Worm (Caenorhabditis elegans) whole organism, L4 larva: ENCODE results near the gene F33G12.3.

ENCODE experiments used
- F10B5.3 ChIP-seq: sonication (generic microtip); optimal IDR thresholded peaks from 2 replicates; lab custom pipeline; 2016; ENCODE audit warnings: mild to moderate bottlenecking, missing genetic modification characterization, missing compliant biosample characterization
- F49E8.2 ChIP-seq: sonication (generic microtip); optimal IDR thresholded peaks from 2 replicates; lab custom pipeline; 2016; ENCODE audit warnings: missing compliant biosample characterization, mild to moderate bottlenecking, missing genetic modification characterization, borderline replicate concordance
- T20F7.1 ChIP-seq: fragments of 200-800 bp; sonication (Bioruptor generic); optimal IDR thresholded peaks from 2 replicates; lab custom pipeline; 2018; ENCODE audit warnings: mild to moderate bottlenecking, missing genetic modification characterization, missing compliant biosample characterization
- Y105C5A.15 ChIP-seq: fragments of 200-800 bp; sonication (Bioruptor generic); IDR thresholded peaks from 2 replicates; pipeline ENCODE4 v1.3.6; 2022; ENCODE audit warnings: missing genetic modification characterization, missing compliant biosample characterization
- Y48G9A.11 ChIP-seq: fragments of 200-800 bp; sonication (Bioruptor generic); IDR thresholded peaks from 2 replicates; pipeline ENCODE4 v1.3.6; 2022; ENCODE audit warnings: missing genetic modification reagents, missing genetic modification characterization, missing compliant biosample characterization
- Y5F2A.4 ChIP-seq: fragments of 200-800 bp; sonication (Bioruptor generic); optimal IDR thresholded peaks from 2 replicates; lab custom pipeline; 2018; ENCODE audit warnings: mild to moderate bottlenecking, missing genetic modification characterization, missing compliant biosample characterization
- Y75B8A.6 ChIP-seq: fragments of 200-800 bp; sonication (Bioruptor generic); IDR thresholded peaks from 2 replicates; pipeline ENCODE4 v1.3.6; 2022; ENCODE audit warnings: missing genetic modification reagents, missing genetic modification characterization, missing compliant biosample characterization
- attf-4 ChIP-seq: sonication (generic microtip); optimal IDR thresholded peaks from 3 replicates; lab custom pipeline; 2017; ENCODE audit warnings: missing biosample characterization, missing genetic modification characterization
- ceh-44 ChIP-seq: fragments of 200-800 bp; sonication (Bioruptor generic); IDR thresholded peaks from 2 replicates; pipeline ENCODE4 v1.3.6; 2022; ENCODE audit warnings: missing genetic modification reagents, missing genetic modification characterization, missing compliant biosample characterization
- daf-16 ChIP-seq, 3 experiments: sonication (generic microtip); optimal IDR thresholded peaks; 2 replicates each; lab custom pipeline; 2016 to 2017; ENCODE audit warnings: missing genetic modification characterization in 3 of 3, missing genetic modification reagents in 3 of 3, mild to moderate bottlenecking in 2 of 3, missing compliant biosample characterization in 2 of 3, missing biosample characterization in 1 of 3, moderate library complexity in 1 of 3
- daf-8 ChIP-seq: fragments of 200-800 bp; sonication (Bioruptor generic); IDR thresholded peaks from 2 replicates; pipeline ENCODE4 v1.3.6; 2022; ENCODE audit warnings: missing genetic modification characterization, missing compliant biosample characterization
- dmd-6 ChIP-seq: fragments of 200-800 bp; sonication (Bioruptor generic); IDR thresholded peaks from 2 replicates; pipeline ENCODE4 v1.3.6; 2022; ENCODE audit warnings: missing genetic modification reagents, missing genetic modification characterization, missing compliant biosample characterization
- dmd-8 ChIP-seq: fragments of 200-800 bp; sonication (Bioruptor generic); IDR thresholded peaks from 2 replicates; pipeline ENCODE4 v1.3.6; 2022; ENCODE audit warnings: missing genetic modification characterization, missing compliant biosample characterization
- dmd-9 ChIP-seq: fragments of 200-800 bp; sonication (Bioruptor generic); IDR thresholded peaks from 2 replicates; pipeline ENCODE4 v1.3.6; 2022; ENCODE audit warnings: missing genetic modification reagents, missing genetic modification characterization, missing compliant biosample characterization
- dve-1 ChIP-seq: sonication (generic microtip); optimal IDR thresholded peaks from 2 replicates; lab custom pipeline; 2017; ENCODE audit warnings: antibody characterized with exemption, mild to moderate bottlenecking, missing genetic modification characterization, missing compliant biosample characterization; ENCODE audit not compliant: insufficient read depth
- hlh-11 ChIP-seq: fragments of 200-800 bp; sonication (Bioruptor generic); optimal IDR thresholded peaks from 2 replicates; lab custom pipeline; 2018; ENCODE audit warnings: mild to moderate bottlenecking, missing genetic modification characterization, missing compliant biosample characterization
- jun-1 ChIP-seq: fragments of 150-350 bp; optimal IDR thresholded peaks from 2 replicates; lab custom pipeline; 2014; ENCODE audit warnings: missing biosample characterization, missing genetic modification reagents, missing genetic modification characterization
- lin-1 ChIP-seq: fragments of 200-800 bp; sonication (Bioruptor generic); IDR thresholded peaks from 2 replicates; pipeline ENCODE4 v1.3.6; 2022; ENCODE audit warnings: missing genetic modification reagents, missing genetic modification characterization, missing compliant biosample characterization
- lin-29 ChIP-seq: fragments of 200-800 bp; sonication (Bioruptor generic); IDR thresholded peaks from 2 replicates; pipeline ENCODE4 v1.3.6; 2022; ENCODE audit warnings: missing genetic modification reagents, missing genetic modification characterization, missing compliant biosample characterization
- lin-38 ChIP-seq: fragments of 200-800 bp; sonication (Bioruptor generic); IDR thresholded peaks from 2 replicates; pipeline ENCODE4 v1.3.6; 2022; ENCODE audit warnings: missing genetic modification reagents, missing genetic modification characterization, missing compliant biosample characterization
- lir-3 ChIP-seq: sonication (generic microtip); optimal IDR thresholded peaks from 2 replicates; lab custom pipeline; 2016; ENCODE audit warnings: mild to moderate bottlenecking, missing genetic modification characterization, missing compliant biosample characterization
- mdt-29 ChIP-seq: fragments of 200-800 bp; sonication (Bioruptor generic); IDR thresholded peaks from 2 replicates; pipeline ENCODE4 v1.3.6; 2022; ENCODE audit warnings: missing genetic modification reagents, missing genetic modification characterization, missing compliant biosample characterization
- nhr-25 ChIP-seq: sonication (generic microtip); optimal IDR thresholded peaks from 2 replicates; lab custom pipeline; 2017; ENCODE audit warnings: missing genetic modification characterization, mild to moderate bottlenecking, missing compliant biosample characterization, antibody characterized with exemption, moderate library complexity, borderline replicate concordance; ENCODE audit not compliant: insufficient read depth
- nhr-28 ChIP-seq: fragments of 150-350 bp; optimal IDR thresholded peaks from 2 replicates; lab custom pipeline; 2014; ENCODE audit warnings: missing biosample characterization, missing genetic modification characterization
- nhr-41 ChIP-seq: fragments of 200-800 bp; sonication (Bioruptor generic); IDR thresholded peaks from 2 replicates; pipeline ENCODE4 v1.3.6; 2022; ENCODE audit warnings: missing genetic modification reagents, missing genetic modification characterization, missing compliant biosample characterization
- nhr-48 ChIP-seq: sonication (generic microtip); optimal IDR thresholded peaks from 2 replicates; lab custom pipeline; 2016; ENCODE audit warnings: mild to moderate bottlenecking, missing genetic modification characterization, missing compliant biosample characterization
- php-3 ChIP-seq: fragments of 200-800 bp; sonication (Bioruptor generic); IDR thresholded peaks from 2 replicates; pipeline ENCODE4 v1.3.6; 2022; ENCODE audit warnings: missing genetic modification reagents, missing genetic modification characterization, missing compliant biosample characterization
- pqm-1 ChIP-seq: sonication (generic microtip); optimal IDR thresholded peaks from 2 replicates; lab custom pipeline; 2017; ENCODE audit warnings: missing biosample characterization, missing genetic modification characterization
- snpc-4 ChIP-seq: fragments of 150-350 bp; optimal IDR thresholded peaks from 2 replicates; lab custom pipeline; 2014; ENCODE audit warnings: missing biosample characterization, missing genetic modification characterization
- unc-62 ChIP-seq, 3 experiments: fragments of 150-350 bp in 1 of 3; sonication (generic microtip); optimal IDR thresholded peaks in 2 of 3; peaks in 1 of 3; 1 replicate in 1 of 3; 2 replicates in 2 of 3; lab custom pipeline; 2014 to 2017; ENCODE audit warnings: missing biosample characterization in 3 of 3, missing genetic modification characterization in 3 of 3, missing genetic modification reagents in 3 of 3, missing genotype in 1 of 3
- vab-7 ChIP-seq: fragments of 200-800 bp; sonication (Bioruptor generic); IDR thresholded peaks from 2 replicates; pipeline ENCODE4 v1.3.6; 2022; ENCODE audit warnings: missing genetic modification reagents, missing genetic modification characterization, missing compliant biosample characterization
- zfp-2 ChIP-seq: sonication (generic microtip); optimal IDR thresholded peaks from 2 replicates; lab custom pipeline; 2016; ENCODE audit warnings: mild to moderate bottlenecking, missing genetic modification characterization, missing compliant biosample characterization
- zip-2 ChIP-seq: fragments of 150-350 bp; optimal IDR thresholded peaks from 2 replicates; lab custom pipeline; 2014; ENCODE audit warnings: missing biosample characterization, missing genetic modification characterization
- ztf-11 ChIP-seq: fragments of 150-350 bp; optimal IDR thresholded peaks from 2 replicates; lab custom pipeline; 2014; ENCODE audit warnings: missing biosample characterization, missing genetic modification characterization

F33G12.3 gene

ce11 chrII:5032669-5033068 lies 1.2 kb downstream of the F33G12.3 start (continued):
- no peak for TF ChIP-seq mdt-29
- TF ChIP-seq lin-29 (GFP tag; lab: Robert Waterston, UW) = no peak
- TF ChIP-seq F49E8.2 (tag; lab: Kevin White, UChicago) = peak; percentile 69
- TF ChIP-seq lin-1 (GFP tag; lab: Robert Waterston, UW) = peak; percentile 70; the same call in 1 of the 2 replicates
- TF ChIP-seq Y75B8A.6 (GFP tag; lab: Robert Waterston, UW) = peak; percentile 81; the same call in 1 of the 2 replicates
- TF ChIP-seq attf-4 (tag; lab: Kevin White, UChicago) = no peak
- peak; percentile 45 for TF ChIP-seq nhr-48 (tag; lab: Kevin White, UChicago)
- peak; percentile 16 for TF ChIP-seq T20F7.1 (GFP tag; lab: Kevin White, UChicago)
- peak; percentile 86; the same call in 1 of the 2 replicates for TF ChIP-seq Y105C5A.15 (GFP tag; lab: Robert Waterston, UW)
- TF ChIP-seq dmd-9 (GFP tag; lab: Robert Waterston, UW) = peak; percentile 78
- peak; percentile 76 for TF ChIP-seq Y48G9A.11 (GFP tag; lab: Robert Waterston, UW)
- peak; percentile 19 for TF ChIP-seq zfp-2 (tag; lab: Kevin White, UChicago)
- peak; percentile 83 for TF ChIP-seq dmd-8 (GFP tag; lab: Robert Waterston, UW)
- TF ChIP-seq php-3 (GFP tag; lab: Robert Waterston, UW) = 0 out of 2 replicates have a peak, but pooled peaks have one; percentile 44
- TF ChIP-seq nhr-25 (tag; lab: Kevin White, UChicago) = peak; percentile 70
- TF ChIP-seq lin-38 = peak; percentile 84
- TF ChIP-seq F10B5.3 (tag; lab: Kevin White, UChicago) = peak; percentile 25
- no peak for TF ChIP-seq snpc-4
- TF ChIP-seq ztf-11 (tag; lab: Kevin White, UChicago) = no peak

ce11 chrII:5031612-5032011 lies 2.2 kb downstream of the F33G12.3 start, which contains the start of gene wdr-83:
TSS of gene wdr-83 (minus strand) at chrII:5031712.
- no peak for TF ChIP-seq daf-8 (GFP tag; lab: Robert Waterston, UW)
- TF ChIP-seq ceh-44 (GFP tag; lab: Robert Waterston, UW) = no peak
- no peak for TF ChIP-seq zip-2
- TF ChIP-seq Y5F2A.4 = no peak
- TF ChIP-seq vab-7 (GFP tag; lab: Robert Waterston, UW) = no peak
- TF ChIP-seq jun-1 (tag; lab: Kevin White, UChicago) = no peak
- TF ChIP-seq nhr-48 (tag; lab: Kevin White, UChicago) = no peak

- TF ChIP-seq attf-4 (tag; lab: Kevin White, UChicago) (no peak), unc-62 (GFP tag; optimal IDR thresholded peaks at IDR 0.05 in 1 of 2; lab: Kevin White, UChicago) (peak in 1 of 2 experiments; percentile 99), unc-62 (tag; optimal IDR thresholded peaks at IDR 0.05; lab: Kevin White, UChicago) (no peak)
Observed at ce11 chrII:5027952-5028351, 5.9 kb downstream of the F33G12.3 start.

ce11 chrII:5022381-5022855 lies 11.4 kb downstream of the F33G12.3 start, which contains the start of the genes nsy-1 and F59A6.13:
TSS of gene nsy-1 (plus strand) at chrII:5022757.
TSS of gene F59A6.13 (plus strand) at chrII:5022805.
- TF ChIP-seq daf-16 (GFP tag; optimal IDR thresholded peaks at IDR 0.05; lab: Kevin White, UChicago) (no peak), daf-16 (tag; optimal IDR thresholded peaks at IDR 0.05; lab: Kevin White, UChicago) (peak; percentile 72), lir-3 (tag; lab: Kevin White, UChicago) (no peak), nhr-41 (no peak), hlh-11 (tag; lab: Kevin White, UChicago) (peak; percentile 10), pqm-1 (tag; lab: Kevin White, UChicago) (peak; percentile 79), dmd-8 (GFP tag; lab: Robert Waterston, UW) (no peak), nhr-28 (tag; lab: Kevin White, UChicago) (peak; percentile 3), dmd-6 (peak; percentile 70), php-3 (GFP tag; lab: Robert Waterston, UW) (0 out of 2 replicates have a peak, but pooled peaks have one; percentile 15), dve-1 (peak; percentile 39)
